Worm (Caenorhabditis elegans) whole organism, L4/young adult: ENCODE measurements around the gene R10E11.6.

Experiments
- dao-5 ChIP-seq: sonication (generic microtip); optimal IDR thresholded peaks from 2 replicates; lab custom pipeline; 2016; ENCODE audit warnings: missing genotype, missing genetic modification characterization, moderate library complexity, missing compliant biosample characterization
- him-1 ChIP-seq: sonication (generic microtip); optimal IDR thresholded peaks from 2 replicates; lab custom pipeline; 2016; ENCODE audit warnings: missing genotype, missing genetic modification reagents, missing genetic modification characterization, missing compliant biosample characterization

ce11 chrIII:9826005-9826404, 43.2 kb downstream of the R10E11.6 start:
- TF ChIP-seq him-1 (tag; lab: Kevin White, UChicago) (no peak), dao-5 (tag; lab: Kevin White, UChicago) (no peak)
